Worm (Caenorhabditis elegans) whole organism, L1 larva: ENCODE measurements around the gene Y51H4A.1.
"Not testable (repeated sequence)": the region's sequence is repeated elsewhere in the genome, so short reads cannot be mapped to it uniquely, and the experiment has no call there.

Source experiments
- dpl-1 ChIP-seq, 3 experiments: fragments of 150-350 bp in 2 of 3; sonication (generic microtip) in 1 of 3; optimal IDR thresholded peaks; 2 replicates each; lab custom pipeline; 2014 to 2017; ENCODE audit warnings: missing biosample characterization in 3 of 3, missing genetic modification characterization in 3 of 3, missing genetic modification reagents in 3 of 3
- skn-1 ChIP-seq: fragments of 150-350 bp; optimal IDR thresholded peaks from 2 replicates; lab custom pipeline; 2014; ENCODE audit warnings: missing biosample characterization, missing genetic modification characterization
- snpc-4 ChIP-seq: fragments of 150-350 bp; optimal IDR thresholded peaks from 2 replicates; lab custom pipeline; 2014; ENCODE audit warnings: missing biosample characterization, missing genetic modification characterization

DNA sequence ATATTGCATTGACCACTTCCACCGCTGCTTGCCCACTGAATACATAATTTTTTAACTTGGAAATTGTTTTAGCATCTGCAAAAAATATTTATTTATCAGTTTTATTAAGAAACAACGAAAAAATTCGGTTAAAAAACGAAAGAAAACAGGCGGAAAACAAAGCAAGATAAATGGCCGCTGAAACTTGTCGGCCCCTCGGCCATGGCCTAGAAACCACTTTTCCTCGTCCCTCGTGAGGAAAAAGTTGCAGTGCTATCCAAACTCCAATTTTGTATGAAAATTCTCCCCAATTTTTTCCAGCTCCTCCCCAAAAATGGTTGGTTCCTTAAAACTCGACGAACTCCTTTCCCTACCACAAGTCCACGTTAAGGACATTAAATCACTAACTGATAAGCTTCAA, 52.8 kb downstream of the Y51H4A.1 start, which contains the start of gene Y10G11A.1:
- not testable (repeated sequence) for TF ChIP-seq skn-1 (tag; lab: Kevin White, UChicago); snpc-4 (tag; lab: Kevin White, UChicago); dpl-1 (GFP tag; optimal IDR thresholded peaks at IDR 0.05; lab: Kevin White, UChicago)
